Fruit fly (Drosophila melanogaster): Measurements from ENCODE around the gene CG9396.
A peak's percentile ranks its signal among the peaks of the same experiment; 100 is the strongest.

CG9396 gene

dm6 chr3R:9600558-9600959 is 29.1 kb upstream of the CG9396 start (continued):
- no peak for TF ChIP-seq CG6175 (GFP tag; IDR thresholded peaks at IDR 0.05)
- peak; percentile 6 for TF ChIP-seq zen (tag; optimal IDR thresholded peaks at IDR 0.05)
- TF ChIP-seq CG12236 (GFP tag; optimal IDR thresholded peaks at IDR 0.05) = no peak
- TF ChIP-seq unpg (GFP tag; optimal IDR thresholded peaks at IDR 0.05) = peak; percentile 37
- no peak for TF ChIP-seq ken (GFP tag; IDR thresholded peaks at IDR 0.05)
- TF ChIP-seq CG9215 (GFP tag; IDR thresholded peaks at IDR 0.05) = peak; percentile 53
- peak; percentile 67 for TF ChIP-seq slbo (GFP tag; IDR thresholded peaks at IDR 0.05)
- TF ChIP-seq jumu (GFP tag; optimal IDR thresholded peaks at IDR 0.05) = no peak
- TF ChIP-seq CG5953 (GFP tag; IDR thresholded peaks at IDR 0.05) = no peak
- TF ChIP-seq pita (GFP tag; optimal IDR thresholded peaks at IDR 0.05) = no peak
- peak; percentile 2 for TF ChIP-seq NfI (GFP tag; optimal IDR thresholded peaks at IDR 0.05)
- TF ChIP-seq dmrt11E (tag; optimal IDR thresholded peaks at IDR 0.05) = peak; percentile 39
- TF ChIP-seq jigr1 (GFP tag; IDR thresholded peaks at IDR 0.05) = no peak
- no peak for TF ChIP-seq CG16779 (GFP tag; IDR thresholded peaks at IDR 0.05)
- TF ChIP-seq ham (GFP tag; IDR thresholded peaks at IDR 0.05) = no peak
- no peak for TF ChIP-seq CG14860 (GFP tag; IDR thresholded peaks at IDR 0.05; ENCODE audit: partially characterized antibody)
- peak; percentile 42 for TF ChIP-seq exex (tag; optimal IDR thresholded peaks at IDR 0.05)
- TF ChIP-seq CG9727 (GFP tag; optimal IDR thresholded peaks at IDR 0.05) = peak; percentile 72
- TF ChIP-seq CG17802 (tag; optimal IDR thresholded peaks at IDR 0.05) = no peak
- 0 out of 2 replicates have a peak, but pooled peaks have one; percentile 43 for TF ChIP-seq CG31224 (GFP tag; IDR thresholded peaks at IDR 0.05)
- TF ChIP-seq ash1 (GFP tag; optimal IDR thresholded peaks at IDR 0.05) = no peak
- peak; percentile 9 for TF ChIP-seq CG15269 (tag; optimal IDR thresholded peaks at IDR 0.05)
- TF ChIP-seq Awh (GFP tag; IDR thresholded peaks at IDR 0.05) = no peak
- TF ChIP-seq CG31388 (GFP tag; optimal IDR thresholded peaks at IDR 0.05) = no peak
- TF ChIP-seq CG34376 (GFP tag; optimal IDR thresholded peaks at IDR 0.05) = peak; percentile 38
- peak; percentile 68 for TF ChIP-seq Fer1 (GFP tag; optimal IDR thresholded peaks at IDR 0.05)
- TF ChIP-seq zf30C (GFP tag; optimal IDR thresholded peaks at IDR 0.05) = no peak
- TF ChIP-seq CG1647 (GFP tag; optimal IDR thresholded peaks at IDR 0.05) = no peak
- peak; percentile 45 for TF ChIP-seq CG2712 (tag; optimal IDR thresholded peaks at IDR 0.05)
- TF ChIP-seq CG16813 (GFP tag; IDR thresholded peaks at IDR 0.05; ENCODE audit: partially characterized antibody) = no peak
- TF ChIP-seq CG10565 (GFP tag; optimal IDR thresholded peaks at IDR 0.05) = no peak
- no peak for TF ChIP-seq inv (GFP tag; IDR thresholded peaks at IDR 0.05; ENCODE audit: partially characterized antibody)
- TF ChIP-seq CG17912 (GFP tag; optimal IDR thresholded peaks at IDR 0.05) = no peak
- no peak for TF ChIP-seq Oaz (GFP tag; IDR thresholded peaks at IDR 0.05)
- TF ChIP-seq abd-A (tag; optimal IDR thresholded peaks at IDR 0.05) = no peak
- TF ChIP-seq Aef1 (GFP tag; IDR thresholded peaks at IDR 0.05) = peak; percentile 26; the same call in 1 of the 3 replicates
- TF ChIP-seq pb (GFP tag; optimal IDR thresholded peaks at IDR 0.05) = no peak
- TF ChIP-seq Dp (GFP tag; optimal IDR thresholded peaks at IDR 0.05) = no peak
- no peak for TF ChIP-seq esg (GFP tag; conservative IDR thresholded peaks at IDR 0.05)
- TF ChIP-seq Lhr (GFP tag; optimal IDR thresholded peaks at IDR 0.05) = no peak
- TF ChIP-seq H15 (GFP tag; IDR thresholded peaks at IDR 0.05) = no peak
- TF ChIP-seq CG7786 (GFP tag; optimal IDR thresholded peaks at IDR 0.05) = no peak
- peak; percentile 71 for TF ChIP-seq CG7839 (tag; optimal IDR thresholded peaks at IDR 0.05)
- TF ChIP-seq Nf-YA (GFP tag; IDR thresholded peaks at IDR 0.05) = no peak
- peak; percentile 6 for TF ChIP-seq CG5245 (GFP tag; optimal IDR thresholded peaks at IDR 0.05)
- no peak for TF ChIP-seq CG10462 (GFP tag; optimal IDR thresholded peaks at IDR 0.05)
- TF ChIP-seq sisA (GFP tag; IDR thresholded peaks at IDR 0.05) = no peak
- peak; percentile 88 for TF ChIP-seq Ets65A (GFP tag)
- TF ChIP-seq CG8478 (optimal IDR thresholded peaks at IDR 0.05) = no peak
- TF ChIP-seq CG9797 (GFP tag; optimal IDR thresholded peaks at IDR 0.05) = no peak
- TF ChIP-seq Blimp-1 (GFP tag; optimal IDR thresholded peaks at IDR 0.05) = peak; percentile 41
- no peak for TF ChIP-seq HLH54F (GFP tag; optimal IDR thresholded peaks at IDR 0.05)

Measured in whole organism, embryonic.